Worm (Caenorhabditis elegans): ENCODE data around the gene sms-2.

sms-2 gene

ce11 chrX:915510-915909 lies 33.2 kb downstream of the sms-2 start, which contains the start of gene sel-12:
sel-12 (plus strand) TSS chrX:915867.
- TF ChIP-seq tbx-37 (GFP tag; conservative IDR thresholded peaks at IDR 0.05) = 0 out of 2 replicates have a peak, but pooled peaks have one; percentile 23
- peak; percentile 4 for TF ChIP-seq hmg-4 (GFP tag; optimal IDR thresholded peaks at IDR 0.05)
- TF ChIP-seq F13C5.2 (tag; optimal IDR thresholded peaks at IDR 0.05) = no peak
- no peak for TF ChIP-seq aly-1 (tag; optimal IDR thresholded peaks at IDR 0.05)
- TF ChIP-seq scrt-1 (GFP tag; IDR thresholded peaks at IDR 0.05) = no peak
- no peak for TF ChIP-seq tbx-11 (GFP tag; IDR thresholded peaks at IDR 0.05)
- TF ChIP-seq ceh-36 (tag; optimal IDR thresholded peaks at IDR 0.05) = no peak
- no peak for TF ChIP-seq hnd-1 (tag; optimal IDR thresholded peaks at IDR 0.05)

ce11 chrX:912990-913389 lies 35.7 kb downstream of the sms-2 start, which contains the start of gene F35H12.6:
F35H12.6 (plus strand) TSS chrX:913290.
- TF ChIP-seq scrt-1 (GFP tag; IDR thresholded peaks at IDR 0.05) (no peak), ceh-13 (GFP tag; optimal IDR thresholded peaks at IDR 0.05) (no peak), ama-1 (optimal IDR thresholded peaks at IDR 0.05) (no peak), tra-4 (tag; optimal IDR thresholded peaks at IDR 0.05) (no peak), aly-1 (tag; optimal IDR thresholded peaks at IDR 0.05) (no peak), hmg-4 (GFP tag; optimal IDR thresholded peaks at IDR 0.05) (no peak), hmbx-1 (tag; optimal IDR thresholded peaks at IDR 0.05) (no peak), tbx-37 (GFP tag; conservative IDR thresholded peaks at IDR 0.05) (no peak)

ce11 chrX:912564-912963 lies 36.1 kb downstream of the sms-2 start:
- TF ChIP-seq hmbx-1 (tag; optimal IDR thresholded peaks at IDR 0.05) = no peak
- TF ChIP-seq tbx-11 (GFP tag; IDR thresholded peaks at IDR 0.05) = no peak
- TF ChIP-seq F13C5.2 (tag; optimal IDR thresholded peaks at IDR 0.05) = no peak
- no peak for TF ChIP-seq hmg-4 (GFP tag; optimal IDR thresholded peaks at IDR 0.05)
- TF ChIP-seq ets-7 (tag; optimal IDR thresholded peaks at IDR 0.05) = no peak
- no peak for TF ChIP-seq flt-1 (GFP tag; IDR thresholded peaks at IDR 0.05)
- TF ChIP-seq aly-1 (tag; optimal IDR thresholded peaks at IDR 0.05) = no peak
- no peak for TF ChIP-seq ceh-13 (GFP tag; optimal IDR thresholded peaks at IDR 0.05)
- TF ChIP-seq hnd-1 (tag; optimal IDR thresholded peaks at IDR 0.05) = no peak
- TF ChIP-seq tra-4 (tag; optimal IDR thresholded peaks at IDR 0.05) = no peak
- TF ChIP-seq ceh-36 (tag; optimal IDR thresholded peaks at IDR 0.05) = no peak
- TF ChIP-seq ama-1 (optimal IDR thresholded peaks at IDR 0.05) = no peak
- TF ChIP-seq pes-1 (GFP tag; IDR thresholded peaks at IDR 0.05) = no peak
- TF ChIP-seq sea-1 (GFP tag; conservative IDR thresholded peaks at IDR 0.05) = no peak
- TF ChIP-seq scrt-1 (GFP tag; IDR thresholded peaks at IDR 0.05) = no peak
- TF ChIP-seq B0310.2 (tag; optimal IDR thresholded peaks at IDR 0.05) = no peak

ce11 chrX:910337-910736 lies 38.3 kb downstream of the sms-2 start:
- TF ChIP-seq ama-1 (optimal IDR thresholded peaks at IDR 0.05) (no peak), ceh-13 (GFP tag; optimal IDR thresholded peaks at IDR 0.05) (no peak), F13C5.2 (tag; optimal IDR thresholded peaks at IDR 0.05) (no peak), hmg-4 (GFP tag; optimal IDR thresholded peaks at IDR 0.05) (no peak), sea-1 (GFP tag; conservative IDR thresholded peaks at IDR 0.05) (no peak), tbx-37 (GFP tag; conservative IDR thresholded peaks at IDR 0.05) (no peak), pes-1 (GFP tag; IDR thresholded peaks at IDR 0.05) (no peak), aly-1 (tag; optimal IDR thresholded peaks at IDR 0.05) (no peak), flt-1 (GFP tag; IDR thresholded peaks at IDR 0.05) (no peak), hnd-1 (tag; optimal IDR thresholded peaks at IDR 0.05) (no peak), scrt-1 (GFP tag; IDR thresholded peaks at IDR 0.05) (no peak), tbx-11 (GFP tag; IDR thresholded peaks at IDR 0.05) (no peak), ceh-36 (tag; optimal IDR thresholded peaks at IDR 0.05) (no peak), ets-7 (tag; optimal IDR thresholded peaks at IDR 0.05) (no peak), tra-4 (tag; optimal IDR thresholded peaks at IDR 0.05) (no peak), hmbx-1 (tag; optimal IDR thresholded peaks at IDR 0.05) (no peak)

ce11 chrX:902512-902911 lies 46.2 kb downstream of the sms-2 start, which contains the start of gene ZC13.10:
ZC13.10 (minus strand) TSS chrX:902612.
- TF ChIP-seq tbx-37 (GFP tag; conservative IDR thresholded peaks at IDR 0.05) (no peak), hmbx-1 (tag; optimal IDR thresholded peaks at IDR 0.05) (no peak), sea-1 (GFP tag; conservative IDR thresholded peaks at IDR 0.05) (no peak), ceh-36 (tag; optimal IDR thresholded peaks at IDR 0.05) (no peak), aly-1 (tag; optimal IDR thresholded peaks at IDR 0.05) (no peak), F13C5.2 (tag; optimal IDR thresholded peaks at IDR 0.05) (no peak), tbx-11 (GFP tag; IDR thresholded peaks at IDR 0.05) (no peak), scrt-1 (GFP tag; IDR thresholded peaks at IDR 0.05) (no peak), ceh-13 (GFP tag; optimal IDR thresholded peaks at IDR 0.05) (no peak), B0310.2 (tag; optimal IDR thresholded peaks at IDR 0.05) (no peak), ama-1 (optimal IDR thresholded peaks at IDR 0.05) (no peak), pes-1 (GFP tag; IDR thresholded peaks at IDR 0.05) (no peak), flt-1 (GFP tag; IDR thresholded peaks at IDR 0.05) (no peak), hnd-1 (tag; optimal IDR thresholded peaks at IDR 0.05) (no peak), hmg-4 (GFP tag; optimal IDR thresholded peaks at IDR 0.05) (no peak), ets-7 (tag; optimal IDR thresholded peaks at IDR 0.05) (no peak), tra-4 (tag; optimal IDR thresholded peaks at IDR 0.05) (no peak)

- TF ChIP-seq tbx-37 (GFP tag; conservative IDR thresholded peaks at IDR 0.05) (no peak), B0310.2 (tag; optimal IDR thresholded peaks at IDR 0.05) (no peak), sea-1 (GFP tag; conservative IDR thresholded peaks at IDR 0.05) (no peak), ceh-13 (GFP tag; optimal IDR thresholded peaks at IDR 0.05) (no peak), ama-1 (optimal IDR thresholded peaks at IDR 0.05) (no peak), pes-1 (GFP tag; IDR thresholded peaks at IDR 0.05) (no peak), flt-1 (GFP tag; IDR thresholded peaks at IDR 0.05) (no peak), ceh-36 (tag; optimal IDR thresholded peaks at IDR 0.05) (no peak), F13C5.2 (tag; optimal IDR thresholded peaks at IDR 0.05) (no peak)
These were observed 50.7 kb downstream of the sms-2 start, which contains the start of gene mab-7 for ce11 chrX:897948-898347. mab-7 (minus strand) TSS chrX:898048.

Data from whole organism, early embryonic.